Fruit fly (Drosophila melanogaster): ENCODE measurements around the gene CG1486.

CG1486 gene

DNA sequence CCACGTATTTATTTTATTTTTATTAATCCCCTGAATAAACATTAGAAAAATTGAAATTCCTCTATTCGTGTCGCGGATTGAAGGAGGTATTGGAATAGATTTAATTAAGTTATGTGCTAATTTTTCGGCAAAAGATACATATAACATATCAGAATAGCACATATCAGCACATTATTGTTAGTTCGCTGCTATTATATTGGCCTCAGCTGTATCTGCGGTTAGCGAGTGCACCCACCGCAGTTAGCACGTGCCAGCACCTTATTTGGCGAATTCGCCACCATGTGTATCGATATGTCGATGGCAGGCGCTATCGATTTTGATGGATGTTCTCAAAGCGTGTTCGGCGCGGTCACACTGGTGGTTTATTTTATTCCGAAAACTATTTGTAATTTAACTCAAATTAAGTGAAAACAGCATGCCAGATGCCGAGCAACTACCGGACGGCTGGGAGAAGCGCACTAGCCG lies 21.2 kb downstream of the CG1486 start, which contains the start of gene dod (continued):
- peak; percentile 72 for TF ChIP-seq CG2116 (GFP tag; optimal IDR thresholded peaks at IDR 0.05)
- no peak for TF ChIP-seq CG16815 (GFP tag; optimal IDR thresholded peaks at IDR 0.05)
- TF ChIP-seq CG11695 (GFP tag; IDR thresholded peaks at IDR 0.05): peak; percentile 46; the same call in 2 of the 3 replicates
- TF ChIP-seq crol (GFP tag; IDR thresholded peaks at IDR 0.05): no peak
- no peak for TF ChIP-seq CG17802 (tag; optimal IDR thresholded peaks at IDR 0.05)
- peak; percentile 65 for TF ChIP-seq PHDP (tag; optimal IDR thresholded peaks at IDR 0.05)
- no peak for TF ChIP-seq pfk (GFP tag; optimal IDR thresholded peaks at IDR 0.05)
- TF ChIP-seq CG1603 (tag; optimal IDR thresholded peaks at IDR 0.05): peak; percentile 83
- peak; percentile 1 for TF ChIP-seq kay (GFP tag; optimal IDR thresholded peaks at IDR 0.05)
- TF ChIP-seq cad (GFP tag; optimal IDR thresholded peaks at IDR 0.05): no peak
- peak; percentile 30 for TF ChIP-seq Hsf (GFP tag; optimal IDR thresholded peaks at IDR 0.05)
- TF ChIP-seq fru (optimal IDR thresholded peaks at IDR 0.05): no peak
- TF ChIP-seq HLHmδ (GFP tag; optimal IDR thresholded peaks at IDR 0.05): peak; percentile 94
- TF ChIP-seq zfh2 (GFP tag; optimal IDR thresholded peaks at IDR 0.05): peak; percentile 44
- TF ChIP-seq unpg (GFP tag; optimal IDR thresholded peaks at IDR 0.05): peak; percentile 55
- TF ChIP-seq tup (GFP tag; optimal IDR thresholded peaks at IDR 0.05): no peak
- no peak for TF ChIP-seq oc (tag; optimal IDR thresholded peaks at IDR 0.05)
- no peak for TF ChIP-seq CG7372 (GFP tag; IDR thresholded peaks at IDR 0.05)
- peak; percentile 26 for TF ChIP-seq Atf3 (GFP tag; optimal IDR thresholded peaks at IDR 0.05)
- TF ChIP-seq CG16779 (GFP tag; IDR thresholded peaks at IDR 0.05): no peak
- no peak for TF ChIP-seq Spps (tag; optimal IDR thresholded peaks at IDR 0.05)
- peak; percentile 69 for TF ChIP-seq CHES-1-like (GFP tag; optimal IDR thresholded peaks at IDR 0.05)
- TF ChIP-seq chm (GFP tag; IDR thresholded peaks at IDR 0.05): peak; percentile 38; the same call in 1 of the 2 replicates
- peak; percentile 74 for TF ChIP-seq phol (tag; optimal IDR thresholded peaks at IDR 0.05)
- TF ChIP-seq inv (GFP tag; IDR thresholded peaks at IDR 0.05; ENCODE audit: partially characterized antibody): peak; percentile 69
- no peak for TF ChIP-seq Mrtf (GFP tag; IDR thresholded peaks at IDR 0.05)
- TF ChIP-seq CG34376 (GFP tag; optimal IDR thresholded peaks at IDR 0.05): peak; percentile 54
- TF ChIP-seq CG8765 (GFP tag; IDR thresholded peaks at IDR 0.05): no peak
- TF ChIP-seq tio (GFP tag; optimal IDR thresholded peaks at IDR 0.05): no peak
- no peak for TF ChIP-seq NC2β (GFP tag; optimal IDR thresholded peaks at IDR 0.05)
- no peak for TF ChIP-seq CG5245 (GFP tag; optimal IDR thresholded peaks at IDR 0.05)
- 0 out of 2 replicates have a peak, but pooled peaks have one; percentile 23 for TF ChIP-seq CG4404 (GFP tag; IDR thresholded peaks at IDR 0.05)
- TF ChIP-seq jing (GFP tag; optimal IDR thresholded peaks at IDR 0.05): no peak
- peak; percentile 58 for TF ChIP-seq Max (GFP tag; optimal IDR thresholded peaks at IDR 0.05)
- TF ChIP-seq seq (GFP tag; IDR thresholded peaks at IDR 0.05): no peak; the same call in 1 of the 2 replicates
- no peak for TF ChIP-seq Hmx (GFP tag; optimal IDR thresholded peaks at IDR 0.05)
- TF ChIP-seq CG31224 (GFP tag; IDR thresholded peaks at IDR 0.05): no peak
- no peak for TF ChIP-seq Kr (GFP tag; optimal IDR thresholded peaks at IDR 0.05)
- no peak for TF ChIP-seq en (GFP tag; optimal IDR thresholded peaks at IDR 0.05)
- TF ChIP-seq CG8359 (GFP tag; optimal IDR thresholded peaks at IDR 0.05; ENCODE audit: borderline replicate concordance): no peak
- no peak; the same call in 2 of the 3 replicates for TF ChIP-seq tgo (GFP tag; IDR thresholded peaks at IDR 0.05)
- TF ChIP-seq jigr1 (GFP tag; IDR thresholded peaks at IDR 0.05): no peak
- peak; percentile 30; the same call in 1 of the 2 replicates for TF ChIP-seq sim (GFP tag; IDR thresholded peaks at IDR 0.05)
- TF ChIP-seq Asciz (GFP tag; optimal IDR thresholded peaks at IDR 0.05): no peak
- peak; percentile 82 for TF ChIP-seq YL-1 (GFP tag; optimal IDR thresholded peaks at IDR 0.05)
- TF ChIP-seq CG12391 (tag; optimal IDR thresholded peaks at IDR 0.05): peak; percentile 63
- peak in 1 of 2 experiments; percentile 66 for TF ChIP-seq Eip74EF (GFP tag; optimal IDR thresholded peaks at IDR 0.05)
- no peak for TF ChIP-seq fd102C (GFP tag; optimal IDR thresholded peaks at IDR 0.05)
- TF ChIP-seq dpn (GFP tag; optimal IDR thresholded peaks at IDR 0.05): peak; percentile 44 to 52
- no peak for TF ChIP-seq Atf-2 (GFP tag; optimal IDR thresholded peaks at IDR 0.05)
- peak; percentile 54 for TF ChIP-seq Dp (GFP tag; optimal IDR thresholded peaks at IDR 0.05)
